Fruit fly (Drosophila melanogaster) whole organism, prepupa: Measurements from ENCODE around the gene bero.

Source experiments
- CG11762 ChIP-seq: fragments of 200-800 bp; sonication (Bioruptor generic); optimal IDR thresholded peaks from 3 replicates; lab custom pipeline; 2016; ENCODE audit warnings: missing biosample characterization, missing genetic modification characterization; ENCODE audit not compliant: insufficient read depth
- CG16779 ChIP-seq: fragments of 200-800 bp; sonication (Bioruptor generic); optimal IDR thresholded peaks from 3 replicates; lab custom pipeline; 2017; ENCODE audit warnings: missing biosample characterization, mild to moderate bottlenecking, missing genetic modification characterization
- CG34406 ChIP-seq: fragments of 200-800 bp; sonication (Bioruptor generic); optimal IDR thresholded peaks from 3 replicates; lab custom pipeline; 2016; ENCODE audit warnings: missing biosample characterization, missing genetic modification characterization
- CG7368 ChIP-seq: fragments of 200-800 bp; sonication (Bioruptor generic); optimal IDR thresholded peaks from 3 replicates; lab custom pipeline; 2016; ENCODE audit warnings: missing biosample characterization, missing genetic modification characterization
- CG8119 ChIP-seq: fragments of 200-800 bp; sonication (Bioruptor generic); IDR thresholded peaks from 3 replicates; pipeline ENCODE4 v1.3.6; 2022; ENCODE audit warnings: missing biosample characterization, missing genetic modification characterization
- Eip93F ChIP-seq: fragments of 200-800 bp; sonication (Bioruptor generic); optimal IDR thresholded peaks from 2 replicates; lab custom pipeline; 2016; ENCODE audit warnings: missing biosample characterization, mild to moderate bottlenecking, missing genetic modification characterization
- Lpt ChIP-seq: fragments of 200-800 bp; sonication (Bioruptor generic); optimal IDR thresholded peaks from 3 replicates; lab custom pipeline; 2016; ENCODE audit warnings: missing biosample characterization, missing genetic modification characterization
- OdsH ChIP-seq: fragments of 200-800 bp; sonication (Bioruptor generic); optimal IDR thresholded peaks from 3 replicates; lab custom pipeline; 2016; ENCODE audit warnings: missing biosample characterization, missing genetic modification characterization
- achi ChIP-seq: fragments of 200-800 bp; sonication (Bioruptor generic); optimal IDR thresholded peaks from 3 replicates; lab custom pipeline; 2016; ENCODE audit warnings: missing biosample characterization, missing genetic modification characterization
- esn ChIP-seq: fragments of 200-800 bp; sonication (Bioruptor generic); optimal IDR thresholded peaks from 2 replicates; lab custom pipeline; 2016; ENCODE audit warnings: missing biosample characterization, mild to moderate bottlenecking, missing genetic modification characterization, moderate library complexity
- fd59A ChIP-seq: fragments of 200-800 bp; sonication (Bioruptor generic); optimal IDR thresholded peaks from 2 replicates; lab custom pipeline; 2017; ENCODE audit warnings: missing biosample characterization, mild to moderate bottlenecking, missing genetic modification characterization, missing genetic modification reagents
- pdm3 ChIP-seq: fragments of 200-800 bp; sonication (Bioruptor generic); optimal IDR thresholded peaks from 3 replicates; lab custom pipeline; 2016; ENCODE audit warnings: missing biosample characterization, missing genetic modification characterization

DNA sequence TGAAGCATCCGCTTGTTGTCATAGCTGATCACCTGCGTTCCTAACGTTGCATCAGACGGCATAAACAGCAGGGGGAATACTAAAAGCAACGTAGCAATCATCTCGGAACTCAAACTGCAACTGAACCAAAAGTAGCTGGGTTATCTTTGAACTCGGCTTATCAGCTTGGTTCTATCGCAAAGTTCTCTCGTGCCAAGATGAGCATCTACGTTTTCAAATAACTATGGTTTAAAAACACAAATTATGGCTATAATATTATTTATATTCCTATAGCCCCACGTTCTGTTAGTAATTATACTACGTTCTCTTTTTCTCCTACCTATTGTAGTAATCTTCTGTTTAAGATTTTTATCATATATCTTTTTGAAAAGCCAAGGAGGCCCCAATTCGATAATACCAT is 704 bp upstream of the bero start, which contains the start of gene CG14400:
- TF ChIP-seq achi (GFP tag; lab: Kevin White, UChicago) = no peak
- TF ChIP-seq CG8119 (GFP tag; lab: Robert Waterston, UW) = no peak
- no peak for TF ChIP-seq Lpt (GFP tag; lab: Kevin White, UChicago)
- no peak for TF ChIP-seq esn
- TF ChIP-seq CG16779 (tag; lab: Kevin White, UChicago) = no peak
- no peak for TF ChIP-seq CG34406 (GFP tag; lab: Kevin White, UChicago)
- TF ChIP-seq OdsH (GFP tag; lab: Kevin White, UChicago) = no peak
- TF ChIP-seq pdm3 = no peak
- no peak for TF ChIP-seq fd59A
- TF ChIP-seq CG7368 (GFP tag; lab: Kevin White, UChicago) = no peak
- no peak for TF ChIP-seq CG11762 (GFP tag; lab: Kevin White, UChicago)
- TF ChIP-seq Eip93F = no peak
